Worm (Caenorhabditis elegans) whole organism, L4/young adult: Measurements from ENCODE around the gene mom-1.

Experiments used
- W03F9.2 ChIP-seq: fragments of 150-350 bp; optimal IDR thresholded peaks from 2 replicates; lab custom pipeline; 2014; ENCODE audit warnings: missing biosample characterization, missing genetic modification characterization
- dao-5 ChIP-seq: sonication (generic microtip); optimal IDR thresholded peaks from 2 replicates; lab custom pipeline; 2016; ENCODE audit warnings: missing genotype, missing genetic modification characterization, moderate library complexity, missing compliant biosample characterization
- him-1 ChIP-seq: sonication (generic microtip); optimal IDR thresholded peaks from 2 replicates; lab custom pipeline; 2016; ENCODE audit warnings: missing genotype, missing genetic modification reagents, missing genetic modification characterization, missing compliant biosample characterization

mom-1 gene

DNA sequence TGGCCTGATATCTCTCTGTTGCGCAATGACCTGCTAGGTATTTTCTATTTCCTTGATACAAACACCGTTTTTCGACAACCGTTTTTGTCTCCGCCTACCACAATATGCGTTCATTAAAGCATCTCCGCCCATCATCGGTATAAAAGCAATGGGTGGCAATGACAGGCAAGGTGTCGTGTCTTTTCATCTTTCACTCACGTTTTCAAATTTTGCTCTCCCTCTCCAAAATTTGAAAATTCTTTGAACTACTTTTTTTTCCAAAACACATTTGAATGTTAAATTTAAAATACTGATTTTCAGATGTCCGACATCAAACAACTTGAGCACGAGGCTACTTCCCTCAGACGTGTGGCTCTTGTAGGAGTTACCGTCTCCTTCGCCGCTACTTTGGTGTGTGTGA lies 35.9 kb downstream of the mom-1 start, which contains the start of gene col-169:
col-169 (plus strand) TSS at position 301 of the 400 bp plus-strand sequence.
- no peak for TF ChIP-seq dao-5 (tag; lab: Kevin White, UChicago)

DNA sequence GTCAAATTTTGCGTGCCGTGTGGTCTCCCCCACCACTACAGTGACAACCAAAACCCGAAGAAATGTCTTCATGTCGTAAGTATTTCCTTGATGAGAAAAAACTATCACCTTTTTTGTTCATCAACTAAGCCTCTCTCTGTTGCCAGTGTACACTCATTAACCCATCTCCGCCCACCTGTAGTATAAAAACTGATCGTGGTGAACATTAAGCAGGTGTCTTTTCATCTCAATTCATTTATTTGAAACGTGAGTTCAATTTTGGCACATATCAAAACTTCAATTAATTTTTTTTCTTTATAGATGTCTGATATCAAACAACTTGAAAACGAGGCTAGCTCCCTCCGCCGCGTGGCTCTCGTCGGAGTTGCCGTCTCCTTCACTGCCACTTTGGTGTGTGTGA lies 38.5 kb downstream of the mom-1 start, which contains the start of gene col-170:
col-170 (plus strand) TSS at position 301 of the 400 bp plus-strand sequence.
- no peak for TF ChIP-seq W03F9.2 (tag; lab: Kevin White, UChicago)
- TF ChIP-seq him-1 (tag; lab: Kevin White, UChicago): no peak
- no peak for TF ChIP-seq dao-5 (tag; lab: Kevin White, UChicago)

DNA sequence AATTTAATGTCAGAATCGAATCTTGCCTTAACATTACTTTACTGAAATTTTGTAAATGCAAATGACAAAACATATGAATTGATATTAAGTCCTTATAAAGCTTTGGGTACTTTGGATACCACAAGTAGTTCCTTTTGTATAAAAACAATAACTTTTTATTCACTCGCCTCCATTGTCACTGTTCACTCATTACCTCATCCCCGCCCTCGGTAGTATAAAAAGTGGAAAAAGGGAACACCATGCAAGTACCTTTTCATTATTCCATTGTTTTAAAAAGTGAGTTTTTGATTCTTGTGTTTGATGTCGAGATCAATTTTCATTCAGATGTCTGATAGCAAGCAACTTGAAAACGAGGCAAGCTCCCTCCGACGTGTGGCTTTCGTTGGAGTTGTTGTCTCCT lies 41.1 kb downstream of the mom-1 start, which contains the start of gene col-171:
col-171 (plus strand) TSS at position 301 of the 400 bp plus-strand sequence.
- TF ChIP-seq W03F9.2 (tag; lab: Kevin White, UChicago) (no peak), dao-5 (tag; lab: Kevin White, UChicago) (no peak), him-1 (tag; lab: Kevin White, UChicago) (no peak)

ce11 chrX:6334602-6335001 lies 41.7 kb downstream of the mom-1 start:
- TF ChIP-seq him-1 (tag; lab: Kevin White, UChicago) (no peak), W03F9.2 (tag; lab: Kevin White, UChicago) (no peak), dao-5 (tag; lab: Kevin White, UChicago) (no peak)

- no peak for TF ChIP-seq him-1 (tag; lab: Kevin White, UChicago)
- no peak for TF ChIP-seq W03F9.2 (tag; lab: Kevin White, UChicago)
- TF ChIP-seq dao-5 (tag; lab: Kevin White, UChicago): no peak
Observed at ce11 chrX:6337338-6337737, 44.4 kb downstream of the mom-1 start.

- TF ChIP-seq him-1 (tag; lab: Kevin White, UChicago) (no peak), W03F9.2 (tag; lab: Kevin White, UChicago) (no peak), dao-5 (tag; lab: Kevin White, UChicago) (no peak)
Observed at ce11 chrX:6337951-6338350, 45.0 kb downstream of the mom-1 start, which contains the start of gene C03B1.13. Gene C03B1.13 (minus strand): TSS chrX:6338051.

DNA sequence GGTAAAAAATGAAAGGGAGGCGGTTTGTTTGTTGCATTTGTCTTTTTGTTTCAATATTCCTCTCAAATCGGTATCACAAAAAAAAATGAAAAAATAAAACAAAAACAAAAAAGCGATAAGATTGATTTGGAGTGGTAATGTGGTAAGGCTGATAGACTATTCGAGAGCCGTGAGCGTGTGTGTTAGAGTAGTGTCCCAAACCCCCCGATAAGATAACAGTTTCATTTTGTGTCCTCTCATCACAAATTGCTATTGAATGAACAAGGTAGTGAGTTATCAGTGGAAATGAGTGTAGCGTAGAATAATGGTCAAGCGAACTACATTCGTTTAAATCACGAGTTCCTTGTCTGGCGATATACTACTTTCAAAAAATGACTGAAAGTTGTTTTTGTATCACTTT lies 45.5 kb downstream of the mom-1 start:
- TF ChIP-seq W03F9.2 (tag; lab: Kevin White, UChicago): no peak
- TF ChIP-seq him-1 (tag; lab: Kevin White, UChicago): no peak
- TF ChIP-seq dao-5 (tag; lab: Kevin White, UChicago): no peak

DNA sequence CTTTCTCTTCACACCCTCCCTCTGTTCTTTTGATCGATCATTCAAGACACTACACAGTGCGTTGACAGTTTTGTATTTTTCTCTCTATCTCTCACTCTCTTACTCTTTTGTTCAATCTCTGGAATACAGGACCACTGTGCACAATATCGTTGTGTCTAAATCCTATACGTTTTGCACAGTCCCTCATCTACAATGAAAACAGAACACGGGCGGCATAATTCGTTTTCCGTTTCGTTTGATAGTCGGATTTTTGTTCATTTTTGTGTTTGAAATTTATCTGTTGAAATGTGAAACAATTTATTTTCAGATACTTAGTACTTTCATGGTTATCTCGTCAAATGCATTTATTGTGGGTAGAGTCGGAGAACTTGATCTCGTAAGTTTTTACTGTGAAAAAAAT lies 48.6 kb downstream of the mom-1 start, which contains the start of gene C03B1.7:
C03B1.7 (plus strand) TSS at position 301 of the 400 bp plus-strand sequence.
- no peak for TF ChIP-seq him-1 (tag; lab: Kevin White, UChicago)
- TF ChIP-seq W03F9.2 (tag; lab: Kevin White, UChicago): no peak
- TF ChIP-seq dao-5 (tag; lab: Kevin White, UChicago): no peak

DNA sequence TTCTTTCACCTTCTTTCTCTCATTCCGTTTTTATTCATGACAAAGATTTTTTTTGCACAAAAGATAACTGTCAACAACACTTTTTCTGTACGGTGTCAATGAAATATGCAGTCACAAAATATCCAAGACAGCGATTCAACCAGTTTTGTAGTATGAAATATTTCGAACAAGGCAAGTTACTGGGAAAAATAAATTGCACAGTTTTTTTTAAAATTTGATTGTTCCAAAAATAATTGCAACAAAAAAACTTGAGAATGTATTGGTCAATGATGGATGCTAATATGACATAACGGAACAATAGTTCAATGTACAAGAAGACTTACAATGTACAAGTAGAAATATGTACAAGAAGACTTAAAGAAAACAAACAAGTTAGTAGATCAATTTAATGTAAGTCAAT lies 52.9 kb downstream of the mom-1 start:
- TF ChIP-seq him-1 (tag; lab: Kevin White, UChicago) (no peak), W03F9.2 (tag; lab: Kevin White, UChicago) (no peak), dao-5 (tag; lab: Kevin White, UChicago) (no peak)

ce11 chrX:6347013-6347412 lies 54.1 kb downstream of the mom-1 start, which contains the start of gene C03B1.9:
Gene C03B1.9 (minus strand): TSS chrX:6347113.
- TF ChIP-seq dao-5 (tag; lab: Kevin White, UChicago) (no peak), W03F9.2 (tag; lab: Kevin White, UChicago) (no peak), him-1 (tag; lab: Kevin White, UChicago) (no peak)
